Fruit fly (Drosophila melanogaster): Measurements from ENCODE around the gene VAChT.

Gene VAChT

dm6 chr3R:18658380-18658944 is 46.8 kb upstream of the VAChT start (continued):
- TF ChIP-seq Ets65A (GFP tag) (peak; percentile 72), CG42726 (GFP tag; IDR thresholded peaks at IDR 0.05; ENCODE audit: partially characterized antibody) (no peak), Sry-δ (GFP tag; optimal IDR thresholded peaks at IDR 0.05) (no peak), HmgZ (tag; optimal IDR thresholded peaks at IDR 0.05) (no peak), Lhr (GFP tag; optimal IDR thresholded peaks at IDR 0.05) (no peak), CG18764 (GFP tag; optimal IDR thresholded peaks at IDR 0.05) (no peak), CG18011 (GFP tag; optimal IDR thresholded peaks at IDR 0.05) (no peak), NC2β (GFP tag; optimal IDR thresholded peaks at IDR 0.05) (no peak), fd96Cb (tag; optimal IDR thresholded peaks at IDR 0.05) (no peak), crp (GFP tag; optimal IDR thresholded peaks at IDR 0.05) (no peak), cg (GFP tag; optimal IDR thresholded peaks at IDR 0.05) (no peak), jing (GFP tag; optimal IDR thresholded peaks at IDR 0.05) (no peak), sd (tag; optimal IDR thresholded peaks at IDR 0.05) (no peak), Optix (GFP tag; IDR thresholded peaks at IDR 0.05) (no peak), gfzf (GFP tag; optimal IDR thresholded peaks at IDR 0.05) (no peak), Tbp (GFP tag; optimal IDR thresholded peaks at IDR 0.05) (no peak), tll (GFP tag; optimal IDR thresholded peaks at IDR 0.05) (no peak), CG3163 (GFP tag; optimal IDR thresholded peaks at IDR 0.05) (no peak), CG14860 (GFP tag; IDR thresholded peaks at IDR 0.05; ENCODE audit: partially characterized antibody) (no peak), fd102C (GFP tag; optimal IDR thresholded peaks at IDR 0.05) (no peak), D (optimal IDR thresholded peaks at IDR 0.05) (peak; percentile 4), D (GFP tag; optimal IDR thresholded peaks at IDR 0.05) (no peak), CG9727 (GFP tag; optimal IDR thresholded peaks at IDR 0.05) (no peak), CG10366 (GFP tag; IDR thresholded peaks at IDR 0.05) (no peak), dysf (GFP tag; IDR thresholded peaks at IDR 0.05) (no peak), onecut (GFP tag; IDR thresholded peaks at IDR 0.05) (peak; percentile 78), yki (optimal IDR thresholded peaks at IDR 0.05) (no peak), CG7963 (GFP tag; IDR thresholded peaks at IDR 0.05; ENCODE audit: partially characterized antibody) (no peak), Xbp1 (GFP tag; optimal IDR thresholded peaks at IDR 0.05) (no peak)

dm6 chr3R:18658945-18659642 is 46.2 kb upstream of the VAChT start, which contains the start of the genes CG31224 and CstF64:
Gene CG31224 (minus strand): TSS chr3R:18659309.
Gene CstF64 (plus strand): TSS chr3R:18659618.
- TF ChIP-seq zfh2 (GFP tag; optimal IDR thresholded peaks at IDR 0.05) (peak; percentile 90), CG2129 (GFP tag; IDR thresholded peaks at IDR 0.05; ENCODE audit: partially characterized antibody) (no peak), lab (GFP tag; optimal IDR thresholded peaks at IDR 0.05) (peak; percentile 90), D19B (GFP tag; optimal IDR thresholded peaks at IDR 0.05) (no peak), insv (GFP tag; optimal IDR thresholded peaks at IDR 0.05) (peak in 1 of 2 experiments; percentile 49), chm (GFP tag; IDR thresholded peaks at IDR 0.05) (peak; percentile 80), chinmo (GFP tag; IDR thresholded peaks at IDR 0.05; ENCODE audit: partially characterized antibody) (peak; percentile 59; the same call in 2 of the 4 replicates), CG3065 (GFP tag; optimal IDR thresholded peaks at IDR 0.05) (peak; percentile 42), PHDP (tag; optimal IDR thresholded peaks at IDR 0.05) (peak; percentile 78), onecut (GFP tag; IDR thresholded peaks at IDR 0.05) (peak; percentile 15; the same call in 1 of the 2 replicates), cas (GFP tag; IDR thresholded peaks at IDR 0.05) (peak; percentile 51; the same call in 1 of the 2 replicates), CG11398 (GFP tag; optimal IDR thresholded peaks at IDR 0.05) (peak; percentile 57), Taf1 (GFP tag; IDR thresholded peaks at IDR 0.05) (peak; percentile 54; the same call in 1 of the 2 replicates), Lpt (GFP tag; optimal IDR thresholded peaks at IDR 0.05) (no peak), CG13296 (GFP tag; optimal IDR thresholded peaks at IDR 0.05) (peak; percentile 72), CG31365 (tag; optimal IDR thresholded peaks at IDR 0.05) (peak; percentile 25), ken (GFP tag; IDR thresholded peaks at IDR 0.05) (peak; percentile 78; the same call in 2 of the 3 replicates), CG12219 (GFP tag; optimal IDR thresholded peaks at IDR 0.05) (peak; percentile 42), TFAM (GFP tag; optimal IDR thresholded peaks at IDR 0.05) (peak; percentile 24), CG18262 (tag; optimal IDR thresholded peaks at IDR 0.05) (peak; percentile 81), Nf-YB (GFP tag; optimal IDR thresholded peaks at IDR 0.05) (peak; percentile 63), aop (GFP tag; IDR thresholded peaks at IDR 0.05) (no peak)

All from whole organism, embryonic.